Fruit fly (Drosophila melanogaster) whole organism, wandering third instar larva: ENCODE measurements around the gene Edem1.

Source experiments
- Abd-B ChIP-seq: fragments of >200 bp; optimal IDR thresholded peaks from 2 replicates; lab custom pipeline; 2017; ENCODE audit warnings: missing biosample characterization, missing genetic modification characterization
- CG32264 ChIP-seq: fragments of 200-800 bp; sonication (Bioruptor generic); optimal IDR thresholded peaks from 2 replicates; lab custom pipeline; 2016; ENCODE audit warnings: missing biosample characterization, missing genetic modification characterization
- CG9705 ChIP-seq: fragments of 200-800 bp; sonication (Bioruptor generic); optimal IDR thresholded peaks from 2 replicates; lab custom pipeline; 2018; ENCODE audit warnings: missing biosample characterization, mild to moderate bottlenecking, missing genetic modification characterization
- CrebA ChIP-seq: fragments of 200-800 bp; sonication (Bioruptor generic); optimal IDR thresholded peaks from 2 replicates; lab custom pipeline; 2016; ENCODE audit warnings: missing biosample characterization, mild to moderate bottlenecking, missing genetic modification characterization, borderline replicate concordance
- Dfd ChIP-seq: fragments of >200 bp; optimal IDR thresholded peaks from 2 replicates; lab custom pipeline; 2017; ENCODE audit warnings: missing biosample characterization, missing genetic modification characterization
- Dif ChIP-seq: fragments of 200-275, 200-300 bp; sonication (Bioruptor generic); optimal IDR thresholded peaks from 2 replicates; lab custom pipeline; 2018; ENCODE audit warnings: missing biosample characterization, missing genetic modification characterization; ENCODE audit not compliant: partially characterized antibody
- GATAd ChIP-seq: sonication (Bioruptor generic); optimal IDR thresholded peaks from 2 replicates; lab custom pipeline; 2016; ENCODE audit warnings: missing biosample characterization, missing genetic modification characterization
- HLH106 ChIP-seq: fragments of 200-800 bp; optimal IDR thresholded peaks from 3 replicates; lab custom pipeline; 2019; ENCODE audit warnings: missing biosample characterization, mild to moderate bottlenecking, missing genetic modification characterization, moderate library complexity
- Hnf4 ChIP-seq: fragments of 200-800 bp; sonication (Bioruptor generic); optimal IDR thresholded peaks from 2 replicates; lab custom pipeline; 2016; ENCODE audit warnings: missing biosample characterization, mild to moderate bottlenecking, missing genetic modification characterization
- Hr78 ChIP-seq: fragments of >200 bp; optimal IDR thresholded peaks from 2 replicates; lab custom pipeline; 2017; ENCODE audit warnings: missing biosample characterization, missing genetic modification characterization
- Hr83 ChIP-seq: fragments of 200-300 bp; sonication (Bioruptor generic); optimal IDR thresholded peaks from 2 replicates; lab custom pipeline; 2016; ENCODE audit warnings: missing biosample characterization, mild to moderate bottlenecking, missing genetic modification characterization, moderate library complexity; ENCODE audit not compliant: poor library complexity, severe bottlenecking
- Jra ChIP-seq: sonication (Bioruptor generic); optimal IDR thresholded peaks from 2 replicates; lab custom pipeline; 2016; ENCODE audit warnings: missing biosample characterization, missing genetic modification characterization
- Mio ChIP-seq: sonication (Bioruptor generic); optimal IDR thresholded peaks from 2 replicates; lab custom pipeline; 2016; ENCODE audit warnings: missing biosample characterization, missing genetic modification characterization
- N ChIP-seq: fragments of >200 bp; optimal IDR thresholded peaks from 2 replicates; lab custom pipeline; 2018; ENCODE audit warnings: missing biosample characterization, missing external identifiers, missing genetic modification characterization
- OdsH ChIP-seq: fragments of 200-800 bp; sonication (Bioruptor generic); optimal IDR thresholded peaks from 2 replicates; lab custom pipeline; 2016; ENCODE audit warnings: missing biosample characterization, mild to moderate bottlenecking, missing genetic modification characterization
- Rel ChIP-seq, 2 experiments: fragments of 200-800 bp; sonication (Bioruptor generic) in 1 of 2; optimal IDR thresholded peaks; 2 replicates in 1 of 2; 3 replicates in 1 of 2; lab custom pipeline; 2016 to 2019; ENCODE audit warnings: mild to moderate bottlenecking in 2 of 2, missing biosample characterization in 2 of 2, missing genetic modification characterization in 2 of 2, moderate library complexity in 1 of 2
- Sp1 ChIP-seq: fragments of 200-800 bp; sonication (Bioruptor generic); optimal IDR thresholded peaks from 3 replicates; lab custom pipeline; 2019; ENCODE audit warnings: missing biosample characterization, mild to moderate bottlenecking, missing genetic modification characterization, moderate library complexity
- Vsx2 ChIP-seq: fragments of 200-300, 225-300 bp; sonication (Bioruptor generic); optimal IDR thresholded peaks from 2 replicates; lab custom pipeline; 2018; ENCODE audit warnings: missing biosample characterization, missing genetic modification characterization; ENCODE audit not compliant: partially characterized antibody
- br ChIP-seq: fragments of 200-800 bp; sonication (Bioruptor generic); optimal IDR thresholded peaks from 2 replicates; lab custom pipeline; 2016; ENCODE audit warnings: missing biosample characterization, missing genetic modification characterization
- brk ChIP-seq: fragments of 200-800 bp; sonication (Bioruptor generic); optimal IDR thresholded peaks from 2 replicates; lab custom pipeline; 2016; ENCODE audit warnings: missing biosample characterization, mild to moderate bottlenecking, missing genetic modification characterization
- dl ChIP-seq, 2 experiments: fragments of 175-275, 200-275 bp in 1 of 2; fragments of 200-275 bp in 1 of 2; sonication (Bioruptor generic); optimal IDR thresholded peaks; lab custom pipeline; 2018; ENCODE audit warnings: mild to moderate bottlenecking in 2 of 2, missing biosample characterization in 2 of 2, missing genetic modification characterization in 2 of 2, moderate library complexity in 2 of 2; ENCODE audit not compliant: partially characterized antibody in 2 of 2, insufficient read depth in 1 of 2
- dmrt93B ChIP-seq: fragments of 200-800 bp; sonication (Bioruptor generic); optimal IDR thresholded peaks from 2 replicates; lab custom pipeline; 2018; ENCODE audit warnings: missing biosample characterization, mild to moderate bottlenecking, missing genetic modification characterization
- dsf ChIP-seq: sonication (Bioruptor generic); optimal IDR thresholded peaks from 2 replicates; lab custom pipeline; 2016; ENCODE audit warnings: missing biosample characterization, missing genetic modification characterization, borderline replicate concordance
- ey ChIP-seq: fragments of 200-800 bp; sonication (Bioruptor generic); optimal IDR thresholded peaks from 2 replicates; lab custom pipeline; 2016; ENCODE audit warnings: missing biosample characterization, missing genetic modification characterization
- foxo ChIP-seq, 2 experiments: fragments of 200-800 bp; sonication (Bioruptor generic); optimal IDR thresholded peaks; 2 replicates in 1 of 2; 3 replicates in 1 of 2; lab custom pipeline; 2016 to 2017; ENCODE audit warnings: missing biosample characterization in 2 of 2, missing genetic modification characterization in 2 of 2
- fru ChIP-seq: fragments of 200-800 bp; sonication (Bioruptor generic); optimal IDR thresholded peaks from 3 replicates; lab custom pipeline; 2016; ENCODE audit warnings: missing biosample characterization, mild to moderate bottlenecking, missing genetic modification characterization
- h ChIP-seq: fragments of 200-800 bp; sonication (Bioruptor generic); optimal IDR thresholded peaks from 3 replicates; lab custom pipeline; 2016; ENCODE audit warnings: missing biosample characterization, mild to moderate bottlenecking, missing genetic modification characterization
- jim ChIP-seq: fragments of 175-275, 200-325 bp; sonication (Bioruptor generic); optimal IDR thresholded peaks from 2 replicates; lab custom pipeline; 2016; ENCODE audit warnings: missing biosample characterization, mild to moderate bottlenecking, missing genetic modification characterization
- pan ChIP-seq: fragments of >200 bp; optimal IDR thresholded peaks from 2 replicates; lab custom pipeline; 2017
- psq ChIP-seq: fragments of 200-800 bp; sonication (Bioruptor generic); optimal IDR thresholded peaks from 3 replicates; lab custom pipeline; 2017; ENCODE audit warnings: missing biosample characterization, mild to moderate bottlenecking, missing genetic modification characterization, moderate library complexity
- rgr ChIP-seq: fragments of 200-800 bp; sonication (Bioruptor generic); optimal IDR thresholded peaks from 3 replicates; lab custom pipeline; 2016; ENCODE audit warnings: missing biosample characterization, mild to moderate bottlenecking, missing genetic modification characterization
- sage ChIP-seq: fragments of 200-800 bp; sonication (Bioruptor generic); optimal IDR thresholded peaks from 2 replicates; lab custom pipeline; 2016; ENCODE audit warnings: missing biosample characterization, mild to moderate bottlenecking, missing genetic modification characterization
- sv ChIP-seq: fragments of 200-800 bp; sonication (Bioruptor generic); optimal IDR thresholded peaks from 3 replicates; lab custom pipeline; 2016; ENCODE audit warnings: missing biosample characterization, missing genetic modification characterization
- tai ChIP-seq: sonication (Bioruptor generic); optimal IDR thresholded peaks from 2 replicates; lab custom pipeline; 2016; ENCODE audit warnings: missing biosample characterization, missing genetic modification characterization
- woc ChIP-seq: sonication (Bioruptor generic); optimal IDR thresholded peaks from 2 replicates; lab custom pipeline; 2016; ENCODE audit warnings: missing biosample characterization, mild to moderate bottlenecking, missing genetic modification characterization

The Edem1 gene

dm6 chrX:1949598-1949997 lies 41.0 kb upstream of the Edem1 start:
- TF ChIP-seq Abd-B (GFP tag; lab: Kevin White, UChicago): no peak
- no peak for TF ChIP-seq N (GFP tag; lab: Kevin White, UChicago)
- TF ChIP-seq GATAd (GFP tag; lab: Kevin White, UChicago): no peak
- no peak for TF ChIP-seq br (GFP tag; lab: Kevin White, UChicago)
- TF ChIP-seq HLH106 (tag; lab: Kevin White, UChicago): no peak
- TF ChIP-seq Jra: no peak
- TF ChIP-seq foxo (GFP tag; optimal IDR thresholded peaks at IDR 0.05; lab: Kevin White, UChicago): no peak
- TF ChIP-seq Hr83 (GFP tag; lab: Kevin White, UChicago): no peak
- no peak for TF ChIP-seq Mio

dm6 chrX:1948508-1949065 lies 40.0 kb upstream of the Edem1 start:
- no peak for TF ChIP-seq Jra
- TF ChIP-seq brk (GFP tag; lab: Kevin White, UChicago): peak; percentile 2
- TF ChIP-seq OdsH (GFP tag; lab: Kevin White, UChicago): peak; percentile 91
- TF ChIP-seq Hr83 (GFP tag; lab: Kevin White, UChicago): no peak
- TF ChIP-seq rgr (GFP tag; lab: Kevin White, UChicago): peak; percentile 93
- TF ChIP-seq HLH106 (tag; lab: Kevin White, UChicago): peak; percentile 92
- TF ChIP-seq Rel (GFP tag; optimal IDR thresholded peaks at IDR 0.05; lab: Kevin White, UChicago): no peak
- peak; percentile 72 for TF ChIP-seq Rel (tag; optimal IDR thresholded peaks at IDR 0.05; lab: Kevin White, UChicago)
- TF ChIP-seq pan (lab: Kevin White, UChicago): no peak
- peak; percentile 29 for TF ChIP-seq CrebA (GFP tag; lab: Kevin White, UChicago)
- no peak for TF ChIP-seq Dfd (GFP tag; lab: Kevin White, UChicago)
- peak; percentile 37 for TF ChIP-seq sage
- TF ChIP-seq Mio: peak; percentile 71
- TF ChIP-seq CG32264 (GFP tag; lab: Kevin White, UChicago): peak; percentile 70
- TF ChIP-seq Abd-B (GFP tag; lab: Kevin White, UChicago): no peak
- no peak for TF ChIP-seq dsf
- TF ChIP-seq Vsx2 (GFP tag; lab: Kevin White, UChicago): no peak
- no peak for TF ChIP-seq dl (GFP tag; optimal IDR thresholded peaks at IDR 0.05; lab: Kevin White, UChicago; ENCODE audit: insufficient read depth in 1 of 2, partially characterized antibody in 2 of 2)
- TF ChIP-seq sv (GFP tag; lab: Kevin White, UChicago): no peak
- TF ChIP-seq br (GFP tag; lab: Kevin White, UChicago): peak; percentile 88
- no peak for TF ChIP-seq GATAd (GFP tag; lab: Kevin White, UChicago)
- no peak for TF ChIP-seq jim (GFP tag; lab: Kevin White, UChicago)
- peak; percentile 91 for TF ChIP-seq fru
- peak; percentile 91 for TF ChIP-seq h (GFP tag; lab: Kevin White, UChicago)
- peak; percentile 61 for TF ChIP-seq CG9705 (GFP tag; lab: Kevin White, UChicago)
- TF ChIP-seq Sp1 (GFP tag; lab: Kevin White, UChicago): peak; percentile 92
- peak; percentile 91 for TF ChIP-seq dmrt93B (GFP tag; lab: Kevin White, UChicago)
- TF ChIP-seq Hr78 (GFP tag; lab: Kevin White, UChicago): no peak
- TF ChIP-seq psq: peak; percentile 88
- peak; percentile 78 for TF ChIP-seq Hnf4 (GFP tag; lab: Kevin White, UChicago)
- no peak for TF ChIP-seq tai
- TF ChIP-seq woc (GFP tag; lab: Kevin White, UChicago): peak; percentile 42
- peak; percentile 87 for TF ChIP-seq ey (GFP tag; lab: Kevin White, UChicago)
- peak in 1 of 2 experiments; percentile 93 for TF ChIP-seq foxo (GFP tag; optimal IDR thresholded peaks at IDR 0.05; lab: Kevin White, UChicago)

dm6 chrX:1947900-1948374 lies 39.3 kb upstream of the Edem1 start:
- TF ChIP-seq woc (GFP tag; lab: Kevin White, UChicago) (peak; percentile 45), Dif (peak; percentile 84), dl (GFP tag; optimal IDR thresholded peaks at IDR 0.05; lab: Kevin White, UChicago; ENCODE audit: insufficient read depth in 1 of 2, partially characterized antibody in 2 of 2) (peak; percentile 84 to 92), psq (peak; percentile 75), Sp1 (GFP tag; lab: Kevin White, UChicago) (no peak)
